Worm (Caenorhabditis elegans): ENCODE results near the gene pqn-53.

DNA sequence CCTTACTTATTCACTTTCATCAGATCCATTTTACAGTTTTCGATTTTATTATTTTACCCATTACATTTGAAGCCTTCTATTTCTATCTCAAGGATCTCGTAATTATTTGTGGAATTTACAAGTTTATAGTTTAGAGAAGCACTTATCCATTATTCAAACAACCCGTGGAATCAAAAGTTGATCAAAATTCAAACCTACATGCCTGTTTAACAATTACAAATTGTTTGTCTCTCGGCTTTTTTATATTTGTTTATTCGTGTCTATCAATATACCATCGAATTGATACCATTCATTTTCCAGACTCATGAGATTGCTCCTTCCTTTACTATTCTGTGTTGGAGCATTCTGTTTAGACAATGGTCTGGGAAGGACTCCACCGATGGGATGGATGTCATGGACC, 21.7 kb upstream of the pqn-53 start, which contains the start of gene gana-1:
- TF ChIP-seq sptf-1 (tag; optimal IDR thresholded peaks at IDR 0.05): no peak
- no peak for TF ChIP-seq tbx-8 (GFP tag; optimal IDR thresholded peaks at IDR 0.05)
- TF ChIP-seq nhr-28 (tag; optimal IDR thresholded peaks at IDR 0.05): no peak
- no peak for TF ChIP-seq nhr-237 (tag; optimal IDR thresholded peaks at IDR 0.05)
